Worm (Caenorhabditis elegans): Measurements from ENCODE around the gene F34H10.5.
A peak's percentile ranks its signal among the peaks of the same experiment; 100 is the strongest.

The F34H10.5 gene

ce11 chrX:9637700-9638099 is 2.2 kb downstream of the F34H10.5 start (continued):
- TF ChIP-seq lin-11 (tag; optimal IDR thresholded peaks at IDR 0.05) (peak; percentile 80), hlh-13 (GFP tag; optimal IDR thresholded peaks at IDR 0.05) (peak; percentile 81), unc-86 (tag; optimal IDR thresholded peaks at IDR 0.05) (peak; percentile 77), syd-9 (tag; optimal IDR thresholded peaks at IDR 0.05) (peak; percentile 66), zip-5 (tag; optimal IDR thresholded peaks at IDR 0.05) (peak; percentile 59), sox-2 (GFP tag; IDR thresholded peaks at IDR 0.05) (peak; percentile 73), nhr-232 (tag; optimal IDR thresholded peaks at IDR 0.05) (peak; percentile 71), lim-6 (tag; optimal IDR thresholded peaks at IDR 0.05) (no peak), ceh-9 (tag; optimal IDR thresholded peaks at IDR 0.05) (peak; percentile 45), unc-3 (GFP tag; conservative IDR thresholded peaks at IDR 0.05) (peak; percentile 90), unc-3 (tag; optimal IDR thresholded peaks at IDR 0.05) (peak; percentile 79), ama-1 (optimal IDR thresholded peaks at IDR 0.05) (no peak), K09A11.1 (tag; optimal IDR thresholded peaks at IDR 0.05; ENCODE audit: insufficient read depth) (peak; percentile 73), mec-3 (tag; optimal IDR thresholded peaks at IDR 0.05; ENCODE audit: borderline replicate concordance) (peak; percentile 44), Y22D7AL.16 (tag; optimal IDR thresholded peaks at IDR 0.05) (peak; percentile 82), pha-4 (tag; optimal IDR thresholded peaks at IDR 0.05) (no peak), elt-4 (tag; optimal IDR thresholded peaks at IDR 0.05) (no peak), fax-1 (tag; optimal IDR thresholded peaks at IDR 0.05) (peak; percentile 77), C38D4.7 (GFP tag; optimal IDR thresholded peaks at IDR 0.05) (peak; percentile 77), hlh-30 (tag; optimal IDR thresholded peaks at IDR 0.05; ENCODE audit: insufficient read depth) (no peak), ceh-22 (tag; optimal IDR thresholded peaks at IDR 0.05) (no peak), ceh-45 (GFP tag; IDR thresholded peaks at IDR 0.05) (peak; percentile 85), hlh-8 (tag; optimal IDR thresholded peaks at IDR 0.05) (peak; percentile 29), pax-1 (tag; optimal IDR thresholded peaks at IDR 0.05) (peak; percentile 5), dmd-4 (tag; optimal IDR thresholded peaks at IDR 0.05; ENCODE audit: borderline replicate concordance) (peak; percentile 85), nfya-1 (tag; optimal IDR thresholded peaks at IDR 0.05) (peak; percentile 44), gmeb-2 (tag; optimal IDR thresholded peaks at IDR 0.05) (peak; percentile 82), ceh-24 (tag; optimal IDR thresholded peaks at IDR 0.05) (peak; percentile 75), F13H6.1 (tag; optimal IDR thresholded peaks at IDR 0.05) (peak; percentile 61), ceh-34 (tag; optimal IDR thresholded peaks at IDR 0.05) (peak; percentile 75), ceh-31 (tag; optimal IDR thresholded peaks at IDR 0.05) (peak; percentile 57)

ce11 chrX:9638825-9639474 is 3.5 kb downstream of the F34H10.5 start:
- no peak for TF ChIP-seq che-1 (tag; optimal IDR thresholded peaks at IDR 0.05)
- no peak for TF ChIP-seq ceh-2 (tag; optimal IDR thresholded peaks at IDR 0.05)
- no peak for TF ChIP-seq madf-2 (tag; optimal IDR thresholded peaks at IDR 0.05)
- peak; percentile 67 for TF ChIP-seq hlh-30 (tag; optimal IDR thresholded peaks at IDR 0.05; ENCODE audit: insufficient read depth)

ce11 chrX:9640902-9641301 is 5.4 kb downstream of the F34H10.5 start:
- no peak for TF ChIP-seq sox-2 (GFP tag; IDR thresholded peaks at IDR 0.05)
- no peak for TF ChIP-seq fkh-6 (tag; optimal IDR thresholded peaks at IDR 0.05)
- no peak for TF ChIP-seq ets-4 (tag; optimal IDR thresholded peaks at IDR 0.05)
- no peak for TF ChIP-seq ceh-48 (tag; optimal IDR thresholded peaks at IDR 0.05)
- no peak for TF ChIP-seq tbx-7 (tag; optimal IDR thresholded peaks at IDR 0.05)
- no peak for TF ChIP-seq dve-1 (tag; optimal IDR thresholded peaks at IDR 0.05)
- TF ChIP-seq ref-2 (tag; optimal IDR thresholded peaks at IDR 0.05): no peak
- no peak for TF ChIP-seq ceh-6 (GFP tag; optimal IDR thresholded peaks at IDR 0.05)
- no peak for TF ChIP-seq hlh-30 (tag; optimal IDR thresholded peaks at IDR 0.05; ENCODE audit: insufficient read depth)
- no peak for TF ChIP-seq tbx-2 (tag; optimal IDR thresholded peaks at IDR 0.05)
- no peak for TF ChIP-seq fkh-10 (GFP tag; optimal IDR thresholded peaks at IDR 0.05)
- no peak for TF ChIP-seq rnt-1 (tag; optimal IDR thresholded peaks at IDR 0.05)

Measured in whole organism, late embryonic.